Fruit fly (Drosophila melanogaster): Measurements from ENCODE around the gene Cpr64Ad.

- TF ChIP-seq CG8301 (tag; optimal IDR thresholded peaks at IDR 0.05): no peak
- no peak for TF ChIP-seq D1 (tag; optimal IDR thresholded peaks at IDR 0.05)
- TF ChIP-seq EcR (GFP tag; optimal IDR thresholded peaks at IDR 0.05): no peak
- TF ChIP-seq CG4496 (GFP tag; IDR thresholded peaks at IDR 0.05): no peak
- TF ChIP-seq CG17806 (tag; optimal IDR thresholded peaks at IDR 0.05): no peak
- no peak for TF ChIP-seq CG32121 (GFP tag; IDR thresholded peaks at IDR 0.05)
These were observed 6.6 kb downstream of the Cpr64Ad start for dm6 chr3L:4221792-4222191.

Measured in whole organism, pupa.